Worm (Caenorhabditis elegans) whole organism, young adult: Measurements from ENCODE around the gene Y73F8A.1159.
"Not testable (repeated sequence)": the region's sequence is repeated elsewhere in the genome, so short reads cannot be mapped to it uniquely, and the experiment has no call there.

Experiments
- F55B11.4 ChIP-seq: sonication (generic microtip); optimal IDR thresholded peaks from 2 replicates; lab custom pipeline; 2016; ENCODE audit warnings: missing compliant biosample characterization, missing genetic modification characterization, borderline replicate concordance; ENCODE audit not compliant: insufficient read depth
- dox-1 ChIP-seq: fragments of 200-800 bp; sonication (Bioruptor generic); IDR thresholded peaks from 2 replicates; pipeline ENCODE4 v1.3.6; 2022; ENCODE audit warnings: missing genetic modification reagents, missing genetic modification characterization, missing compliant biosample characterization
- gei-17 ChIP-seq: fragments of 200-800 bp; sonication (Bioruptor generic); optimal IDR thresholded peaks from 2 replicates; lab custom pipeline; 2018; ENCODE audit warnings: mild to moderate bottlenecking, missing genetic modification characterization, missing compliant biosample characterization
- let-607 ChIP-seq, 2 experiments: fragments of 200-800 bp in 1 of 2; sonication (Bioruptor generic) in 1 of 2; sonication (generic microtip) in 1 of 2; optimal IDR thresholded peaks; 2 replicates each; lab custom pipeline; 2016 to 2018; ENCODE audit warnings: mild to moderate bottlenecking in 2 of 2, missing compliant biosample characterization in 2 of 2, missing genetic modification characterization in 2 of 2, moderate library complexity in 2 of 2, missing genotype in 1 of 2
- rcor-1 ChIP-seq: fragments of 200-800 bp; sonication (Bioruptor generic); IDR thresholded peaks from 2 replicates; pipeline ENCODE4 v1.3.6; 2022; ENCODE audit warnings: missing genetic modification reagents, missing genetic modification characterization, missing compliant biosample characterization
- snpc-4 ChIP-seq, 5 experiments: fragments of 150-350 bp in 1 of 5; sonication (generic microtip) in 4 of 5; optimal IDR thresholded peaks; 2 replicates each; lab custom pipeline; 2014 to 2018; ENCODE audit warnings: missing genetic modification characterization in 5 of 5, missing biosample characterization in 3 of 5, antibody characterized with exemption in 2 of 5, mild to moderate bottlenecking in 2 of 5, missing compliant biosample characterization in 2 of 5, missing genotype in 2 of 5, moderate library complexity in 2 of 5, missing genetic modification reagents in 1 of 5
- ztf-25 ChIP-seq: fragments of 200-800 bp; sonication (Bioruptor generic); IDR thresholded peaks from 2 replicates; pipeline ENCODE4 v1.3.6; 2022; ENCODE audit warnings: missing genetic modification reagents, missing genetic modification characterization, missing compliant biosample characterization

- not testable (repeated sequence) for TF ChIP-seq gei-17 (GFP tag; lab: Kevin White, UChicago); snpc-4 (GFP tag; optimal IDR thresholded peaks at IDR 0.05; lab: Kevin White, UChicago); snpc-4 (tag; optimal IDR thresholded peaks at IDR 0.05; lab: Kevin White, UChicago); ztf-25; dox-1 (GFP tag; lab: Robert Waterston, UW); rcor-1 (GFP tag; lab: Robert Waterston, UW); F55B11.4 (tag; lab: Kevin White, UChicago); let-607 (tag; optimal IDR thresholded peaks at IDR 0.05; lab: Kevin White, UChicago)
These were observed 16.8 kb downstream of the Y73F8A.1159 start for ce11 chrIV:15374038-15374437.
